Fruit fly (Drosophila melanogaster): ENCODE measurements around the gene CG9173.

DNA sequence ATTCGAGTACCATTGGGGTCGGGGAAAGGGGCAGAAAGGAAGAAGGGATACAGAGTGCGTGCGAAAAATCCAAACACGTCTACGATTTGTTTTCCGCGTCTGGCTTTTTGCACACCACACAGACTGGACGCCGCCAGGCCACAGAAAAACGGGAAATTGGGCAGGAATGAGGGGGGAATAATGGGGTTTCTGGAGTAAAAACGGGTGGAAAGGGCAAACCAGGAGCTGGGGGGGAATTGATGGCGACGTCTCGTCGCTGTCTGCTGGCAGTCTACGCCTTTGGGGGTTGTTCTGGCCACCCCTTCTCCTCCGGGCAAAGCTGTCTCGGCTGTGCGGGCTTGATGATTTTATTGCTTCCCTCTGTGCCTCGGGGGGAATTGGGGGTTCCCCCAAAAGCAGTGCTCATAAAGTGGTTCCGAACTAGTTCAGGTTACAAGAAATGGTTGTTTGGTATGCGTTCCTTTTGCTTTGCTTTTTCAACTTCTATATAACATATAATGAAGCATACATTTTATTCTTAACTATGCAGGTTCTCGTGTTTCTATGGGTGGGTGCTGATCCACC, 37.5 kb downstream of the CG9173 start:
- TF ChIP-seq CG5204 (GFP tag; optimal IDR thresholded peaks at IDR 0.05) (no peak), Crg-1 (GFP tag; optimal IDR thresholded peaks at IDR 0.05) (no peak), ovo (GFP tag; optimal IDR thresholded peaks at IDR 0.05) (no peak), CG14711 (tag; optimal IDR thresholded peaks at IDR 0.05) (no peak), CG1620 (GFP tag; optimal IDR thresholded peaks at IDR 0.05) (no peak), CG11617 (GFP tag; optimal IDR thresholded peaks at IDR 0.05) (no peak), CG12768 (GFP tag; optimal IDR thresholded peaks at IDR 0.05) (no peak), cnc (optimal IDR thresholded peaks at IDR 0.05) (no peak), CG7101 (tag; optimal IDR thresholded peaks at IDR 0.05) (no peak), Mnt (GFP tag; optimal IDR thresholded peaks at IDR 0.05) (no peak), toe (GFP tag; optimal IDR thresholded peaks at IDR 0.05) (no peak), bab1 (GFP tag; optimal IDR thresholded peaks at IDR 0.05) (no peak), kay (GFP tag; ENCODE audit: borderline replicate concordance) (no peak), CG33017 (tag; optimal IDR thresholded peaks at IDR 0.05) (no peak)
